Fruit fly (Drosophila melanogaster) whole organism, pupa: ENCODE data around the gene CG8292.

Experiments
- CG10348 ChIP-seq: fragments of 200-800 bp; sonication (Bioruptor generic); IDR thresholded peaks from 2 replicates; pipeline ENCODE4 v1.3.6; 2022; ENCODE audit warnings: missing biosample characterization, missing genetic modification characterization
- CG12605 ChIP-seq: fragments of 200-800 bp; sonication (Bioruptor generic); IDR thresholded peaks from 2 replicates; pipeline ENCODE4 v1.3.6; 2022; ENCODE audit warnings: missing biosample characterization, missing genetic modification characterization
- CG13204 ChIP-seq: fragments of 200-800 bp; sonication (Bioruptor generic); optimal IDR thresholded peaks from 2 replicates; lab custom pipeline; 2018; ENCODE audit warnings: missing biosample characterization, mild to moderate bottlenecking, missing genetic modification characterization, moderate library complexity
- CG14655 ChIP-seq: fragments of 200-800 bp; sonication (Bioruptor generic); optimal IDR thresholded peaks from 3 replicates; lab custom pipeline; 2017; ENCODE audit warnings: mild to moderate bottlenecking, missing biosample characterization, missing genetic modification reagents, missing genetic modification characterization
- CG15710 ChIP-seq: fragments of 200-800 bp; sonication (Bioruptor generic); optimal IDR thresholded peaks from 2 replicates; lab custom pipeline; 2018; ENCODE audit warnings: missing biosample characterization, mild to moderate bottlenecking, missing genetic modification characterization, moderate library complexity
- CG17806 ChIP-seq: fragments of 200-800 bp; sonication (Bioruptor generic); optimal IDR thresholded peaks from 2 replicates; lab custom pipeline; 2018; ENCODE audit warnings: missing biosample characterization, mild to moderate bottlenecking, missing genetic modification characterization, moderate library complexity
- CG32121 ChIP-seq: fragments of 200-800 bp; sonication (Bioruptor generic); IDR thresholded peaks from 2 replicates; pipeline ENCODE4 v1.3.6; 2022; ENCODE audit warnings: missing biosample characterization, missing genetic modification characterization
- CG34367 ChIP-seq: fragments of 200-800 bp; sonication (Bioruptor generic); optimal IDR thresholded peaks from 2 replicates; lab custom pipeline; 2018; ENCODE audit warnings: missing biosample characterization, mild to moderate bottlenecking, missing genetic modification characterization
- CG4496 ChIP-seq: fragments of 200-800 bp; sonication (Bioruptor generic); IDR thresholded peaks from 3 replicates; pipeline ENCODE4 v1.3.6; 2022; ENCODE audit warnings: missing biosample characterization, missing genetic modification characterization
- CG8159 ChIP-seq: fragments of 200-800 bp; sonication (Bioruptor generic); optimal IDR thresholded peaks from 3 replicates; lab custom pipeline; 2018; ENCODE audit warnings: missing biosample characterization, mild to moderate bottlenecking, missing genetic modification characterization, moderate library complexity
- CG8301 ChIP-seq: fragments of 200-800 bp; sonication (Bioruptor generic); optimal IDR thresholded peaks from 2 replicates; lab custom pipeline; 2018; ENCODE audit warnings: missing biosample characterization, mild to moderate bottlenecking, missing genetic modification characterization
- CG9948 ChIP-seq: fragments of 200-800 bp; sonication (Bioruptor generic); optimal IDR thresholded peaks from 2 replicates; lab custom pipeline; 2018; ENCODE audit warnings: missing biosample characterization, mild to moderate bottlenecking, missing genetic modification characterization, moderate library complexity
- D1 ChIP-seq: fragments of 200-800 bp; sonication (Bioruptor generic); optimal IDR thresholded peaks from 2 replicates; lab custom pipeline; 2018; ENCODE audit warnings: missing biosample characterization, mild to moderate bottlenecking, missing genetic modification characterization, moderate library complexity
- EcR ChIP-seq: fragments of 200-800 bp; sonication (Bioruptor generic); optimal IDR thresholded peaks from 3 replicates; lab custom pipeline; 2019; ENCODE audit warnings: missing biosample characterization, missing genetic modification characterization, mild to moderate bottlenecking, moderate library complexity, missing genetic modification reagents
- Ets98B ChIP-seq: fragments of 200-800 bp; sonication (Bioruptor generic); IDR thresholded peaks from 2 replicates; pipeline ENCODE4 v1.3.6; 2022; ENCODE audit warnings: missing biosample characterization, missing genetic modification characterization
- Pif1A ChIP-seq: fragments of 200-800 bp; sonication (Bioruptor generic); optimal IDR thresholded peaks from 3 replicates; lab custom pipeline; 2016; ENCODE audit warnings: missing biosample characterization, missing genetic modification characterization
- Pif1B ChIP-seq: fragments of 200-800 bp; sonication (Bioruptor generic); optimal IDR thresholded peaks from 3 replicates; lab custom pipeline; 2016; ENCODE audit warnings: missing biosample characterization, missing genetic modification characterization
- Snoo ChIP-seq: fragments of 200-800 bp; sonication (Bioruptor generic); optimal IDR thresholded peaks from 3 replicates; lab custom pipeline; 2017; ENCODE audit warnings: missing biosample characterization, mild to moderate bottlenecking, missing genetic modification characterization, inconsistent platforms
- fd96Ca ChIP-seq: fragments of 200-800 bp; sonication (Bioruptor generic); IDR thresholded peaks from 3 replicates; pipeline ENCODE4 v1.3.6; 2022; ENCODE audit warnings: missing biosample characterization, missing genetic modification characterization
- gl ChIP-seq: fragments of 200-800 bp; sonication (Bioruptor generic); optimal IDR thresholded peaks from 2 replicates; lab custom pipeline; 2018; ENCODE audit warnings: missing biosample characterization, mild to moderate bottlenecking, missing genetic modification characterization
- rn ChIP-seq: fragments of 200-800 bp; sonication (Bioruptor generic); IDR thresholded peaks from 2 replicates; pipeline ENCODE4 v1.3.6; 2022; ENCODE audit warnings: missing biosample characterization, missing genetic modification characterization

Gene CG8292

DNA sequence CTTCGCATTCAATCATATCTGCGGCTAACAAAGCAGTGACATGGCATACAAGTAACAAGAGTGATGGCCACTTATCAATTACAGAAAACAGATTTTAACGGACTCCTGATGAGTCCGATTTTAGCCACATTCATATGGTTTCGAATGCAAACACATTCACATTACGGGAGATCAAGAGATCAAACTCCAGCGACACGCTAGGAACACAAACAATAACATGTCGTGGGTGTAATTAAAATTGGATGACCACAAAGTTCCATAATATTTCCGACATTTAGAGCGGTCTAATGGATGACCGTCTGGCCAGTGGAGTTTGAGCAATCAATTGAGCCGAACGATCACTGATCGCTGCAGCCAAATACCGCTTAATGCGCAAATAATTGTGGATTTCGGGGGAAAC lies 24.4 kb upstream of the CG8292 start, which contains the start of gene CG14277:
Gene CG14277, plus strand, starts transcription at position 301 of the 400 bp plus-strand sequence.
- TF ChIP-seq Pif1A (GFP tag; lab: Kevin White, UChicago) (no peak), CG34367 (tag; lab: Kevin White, UChicago) (no peak), EcR (GFP tag; lab: Kevin White, UChicago) (no peak), CG13204 (GFP tag; lab: Kevin White, UChicago) (no peak), Pif1B (no peak), Snoo (tag; lab: Kevin White, UChicago) (no peak), CG15710 (tag; lab: Kevin White, UChicago) (no peak), rn (GFP tag; lab: Robert Waterston, UW) (no peak), CG8159 (tag; lab: Kevin White, UChicago) (no peak), CG32121 (no peak), Ets98B (GFP tag; lab: Robert Waterston, UW) (no peak), CG14655 (GFP tag; lab: Kevin White, UChicago) (no peak)

DNA sequence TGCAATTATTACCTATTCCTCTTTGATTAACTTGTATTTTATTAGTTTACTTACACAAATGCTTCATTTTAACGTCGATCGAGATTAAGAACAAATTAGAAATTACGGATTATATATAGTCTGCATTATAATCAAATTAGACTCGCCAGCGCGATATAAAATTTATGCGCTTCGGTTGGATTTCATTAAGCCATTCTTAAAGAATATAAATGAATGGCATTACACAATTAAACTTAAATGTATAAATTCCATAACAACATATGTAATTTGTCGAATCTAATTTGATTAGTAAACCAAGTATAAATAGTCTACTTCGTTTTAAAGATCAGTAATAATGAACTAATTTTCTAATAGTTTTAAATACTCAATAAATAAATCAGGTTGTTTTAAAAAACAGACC lies 23.9 kb upstream of the CG8292 start, which contains the start of gene Spn28F:
Gene Spn28F, minus strand, starts transcription at position 101 of the 400 bp plus-strand sequence.
- TF ChIP-seq fd96Ca (GFP tag; lab: Robert Waterston, UW), result no peak
- no peak for TF ChIP-seq rn (GFP tag; lab: Robert Waterston, UW)
- no peak for TF ChIP-seq CG12605 (GFP tag; lab: Robert Waterston, UW)
- TF ChIP-seq CG14655 (GFP tag; lab: Kevin White, UChicago), result no peak

DNA sequence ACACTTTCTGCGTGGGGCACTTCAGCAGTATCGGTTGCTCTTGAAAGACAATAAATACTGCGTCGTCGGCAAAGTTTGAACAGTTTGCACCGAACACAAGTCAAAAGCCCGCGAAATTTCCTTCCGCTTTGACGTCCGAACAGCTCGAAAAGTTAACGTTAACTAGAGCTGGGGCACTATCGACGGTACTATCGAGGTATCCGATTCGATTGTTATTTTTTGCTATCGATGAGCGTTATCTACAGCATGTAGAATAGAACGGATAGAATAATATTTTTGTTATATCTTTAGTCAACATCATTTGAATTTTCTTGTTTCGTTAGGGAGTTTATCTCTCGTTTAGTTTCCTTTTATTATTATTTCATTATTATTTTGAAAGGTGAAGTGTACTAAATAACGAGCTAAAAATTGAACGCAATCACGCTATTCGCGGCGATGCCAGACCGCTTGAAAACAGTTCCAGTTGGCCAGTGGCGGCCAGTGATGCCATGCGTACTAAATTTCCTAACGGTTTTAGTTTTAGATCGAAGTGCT lies 22.0 kb upstream of the CG8292 start, which contains the start of gene Pvr:
Gene Pvr, minus strand, starts transcription at position 167 of the 534 bp plus-strand sequence.
- TF ChIP-seq Pif1B, result no peak
- no peak for TF ChIP-seq CG15710 (tag; lab: Kevin White, UChicago)
- TF ChIP-seq EcR (GFP tag; lab: Kevin White, UChicago), result no peak
- no peak for TF ChIP-seq rn (GFP tag; lab: Robert Waterston, UW)
- no peak for TF ChIP-seq CG13204 (GFP tag; lab: Kevin White, UChicago)
- TF ChIP-seq CG12605 (GFP tag; lab: Robert Waterston, UW), result no peak
- no peak for TF ChIP-seq CG14655 (GFP tag; lab: Kevin White, UChicago)
- TF ChIP-seq CG9948 (tag; lab: Kevin White, UChicago), result no peak
- no peak for TF ChIP-seq D1 (tag; lab: Kevin White, UChicago)

DNA sequence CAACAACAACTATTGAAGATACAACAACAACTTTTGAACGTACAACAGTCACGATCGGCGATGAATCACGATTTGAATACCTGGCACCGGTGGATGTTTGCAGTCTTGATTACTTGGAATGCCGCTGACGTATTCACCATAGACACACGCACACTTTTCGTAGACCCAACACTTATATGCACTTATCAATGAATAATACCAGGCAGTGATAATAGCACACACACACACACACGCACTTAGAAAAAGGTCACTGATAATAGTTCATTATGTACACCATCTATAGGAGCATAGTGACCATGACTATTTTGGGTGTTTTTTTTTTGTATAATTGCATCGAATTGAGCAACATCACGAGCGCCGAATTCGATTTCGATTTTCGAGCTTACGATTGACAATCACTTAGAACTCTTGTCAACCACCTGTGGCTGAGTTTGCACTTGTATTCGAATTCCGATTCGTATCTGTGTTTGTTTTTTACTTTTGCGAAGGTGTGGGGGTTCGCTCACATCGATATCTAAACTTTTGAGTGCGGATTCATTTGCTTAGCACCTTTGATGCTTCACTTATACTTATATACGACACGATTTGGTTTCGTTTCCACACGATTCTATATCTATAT lies 21.3 kb upstream of the CG8292 start:
- no peak for TF ChIP-seq CG10348 (GFP tag; lab: Robert Waterston, UW)
- no peak for TF ChIP-seq CG9948 (tag; lab: Kevin White, UChicago)
- TF ChIP-seq Ets98B (GFP tag; lab: Robert Waterston, UW), result no peak
- TF ChIP-seq CG15710 (tag; lab: Kevin White, UChicago), result no peak
- no peak for TF ChIP-seq CG4496
- no peak for TF ChIP-seq Pif1A (GFP tag; lab: Kevin White, UChicago)
- TF ChIP-seq D1 (tag; lab: Kevin White, UChicago), result no peak
- TF ChIP-seq Snoo (tag; lab: Kevin White, UChicago), result no peak
- TF ChIP-seq rn (GFP tag; lab: Robert Waterston, UW), result no peak
- TF ChIP-seq CG13204 (GFP tag; lab: Kevin White, UChicago), result no peak
- no peak for TF ChIP-seq Pif1B
- TF ChIP-seq CG17806 (tag; lab: Kevin White, UChicago), result no peak
- no peak for TF ChIP-seq gl (tag; lab: Kevin White, UChicago)
- TF ChIP-seq, all 21 proteins: peak for 0

DNA sequence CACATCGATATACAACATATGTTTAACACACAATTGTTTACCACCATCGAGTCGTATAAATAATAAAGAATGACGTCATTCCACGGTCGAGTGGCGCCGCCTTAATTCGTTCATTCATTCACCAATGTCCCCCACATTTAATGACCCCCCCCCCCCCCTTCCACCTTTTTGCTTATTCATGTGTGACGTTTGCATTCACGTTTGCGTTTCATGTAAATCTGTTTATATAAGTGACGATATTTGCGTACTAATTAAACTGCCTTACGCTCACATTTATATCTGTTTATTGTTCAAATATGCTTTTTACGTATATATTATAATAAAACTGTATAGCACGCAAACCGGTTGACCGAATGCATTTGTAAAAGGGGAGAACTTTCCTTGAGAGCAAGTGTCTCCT lies 15.8 kb upstream of the CG8292 start:
- TF ChIP-seq Pif1A (GFP tag; lab: Kevin White, UChicago) (peak; percentile 13), CG15710 (tag; lab: Kevin White, UChicago) (no peak), CG4496 (no peak), CG8159 (tag; lab: Kevin White, UChicago) (peak; percentile 1), gl (tag; lab: Kevin White, UChicago) (no peak), D1 (tag; lab: Kevin White, UChicago) (no peak), CG10348 (GFP tag; lab: Robert Waterston, UW) (no peak), fd96Ca (GFP tag; lab: Robert Waterston, UW) (no peak), CG13204 (GFP tag; lab: Kevin White, UChicago) (no peak), CG12605 (GFP tag; lab: Robert Waterston, UW) (no peak), CG14655 (GFP tag; lab: Kevin White, UChicago) (no peak), CG34367 (tag; lab: Kevin White, UChicago) (no peak), CG32121 (no peak), EcR (GFP tag; lab: Kevin White, UChicago) (no peak), CG17806 (tag; lab: Kevin White, UChicago) (no peak), Pif1B (no peak), CG8301 (tag; lab: Kevin White, UChicago) (no peak), Snoo (tag; lab: Kevin White, UChicago) (peak; percentile 1)

DNA sequence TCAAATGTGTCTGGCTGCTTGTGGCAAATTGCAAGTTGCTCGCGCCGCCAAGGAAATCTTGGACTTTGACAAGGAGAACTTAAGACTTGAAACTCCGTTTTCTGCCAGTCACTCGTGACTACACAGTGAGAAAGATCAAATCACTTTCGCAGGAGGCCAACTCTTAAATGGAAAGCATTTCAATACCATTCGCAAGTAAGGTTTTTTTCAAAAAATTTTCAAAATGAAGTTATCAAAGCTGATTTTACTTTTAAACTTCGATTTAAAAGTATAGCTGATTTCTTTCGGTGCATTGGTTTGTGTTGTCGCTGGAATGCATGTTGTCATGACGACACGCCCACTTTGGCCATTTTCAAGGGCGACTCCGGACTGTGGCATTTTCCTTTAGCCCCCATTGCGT lies 14.6 kb upstream of the CG8292 start:
- TF ChIP-seq CG10348 (GFP tag; lab: Robert Waterston, UW), result no peak
- TF ChIP-seq CG8301 (tag; lab: Kevin White, UChicago), result peak; percentile 85
- TF ChIP-seq CG12605 (GFP tag; lab: Robert Waterston, UW), result peak; percentile 84
- TF ChIP-seq EcR (GFP tag; lab: Kevin White, UChicago), result peak; percentile 20
- peak; percentile 75 for TF ChIP-seq Ets98B (GFP tag; lab: Robert Waterston, UW)
- TF ChIP-seq rn (GFP tag; lab: Robert Waterston, UW), result 0 out of 2 replicates have a peak, but pooled peaks have one; percentile 26
- peak; percentile 89 for TF ChIP-seq CG9948 (tag; lab: Kevin White, UChicago)
- peak; percentile 60 for TF ChIP-seq CG32121
- TF ChIP-seq D1 (tag; lab: Kevin White, UChicago), result peak; percentile 49
- TF ChIP-seq CG15710 (tag; lab: Kevin White, UChicago), result peak; percentile 91
- TF ChIP-seq CG14655 (GFP tag; lab: Kevin White, UChicago), result peak; percentile 89
- TF ChIP-seq fd96Ca (GFP tag; lab: Robert Waterston, UW), result peak; percentile 89
- peak; percentile 84 for TF ChIP-seq Pif1A (GFP tag; lab: Kevin White, UChicago)
- TF ChIP-seq CG8159 (tag; lab: Kevin White, UChicago), result peak; percentile 89
- TF ChIP-seq CG17806 (tag; lab: Kevin White, UChicago), result peak; percentile 91
- peak; percentile 81 for TF ChIP-seq CG13204 (GFP tag; lab: Kevin White, UChicago)
- peak; percentile 55 for TF ChIP-seq Snoo (tag; lab: Kevin White, UChicago)
- TF ChIP-seq CG4496, result peak; percentile 91
- TF ChIP-seq CG34367 (tag; lab: Kevin White, UChicago), result peak; percentile 91
- TF ChIP-seq Pif1B, result peak; percentile 85
- TF ChIP-seq gl (tag; lab: Kevin White, UChicago), result peak; percentile 89
